3 fruit fly cellular contexts compared by ENCODE assay signal in genomic region chr3R:24139646-24140130, dm6.
TF ChIP-seq lines count a peak whose summit lies in the region.

No protein-coding gene starts in this region.

TF ChIP-seq in whole organism, prepupa, 60 proteins besides CTCF, POLR2A, EP300 and RAD21:
- TF ChIP-seq svp (GFP tag; lab: Kevin White, UChicago) (peak; percentile 98), Eip93F (GFP tag; optimal IDR thresholded peaks at IDR 0.05; lab: Kevin White, UChicago) (no peak)

TF ChIP-seq in whole organism, pupa, 21 proteins besides CTCF, POLR2A, EP300 and RAD21:
- TF ChIP-seq CG8159 (tag; optimal IDR thresholded peaks at IDR 0.05; lab: Kevin White, UChicago) (no peak), CG4496 (GFP tag; IDR thresholded peaks at IDR 0.05; lab: Robert Waterston, UW) (0 out of 3 replicates have a peak, but pooled peaks have one; percentile 16)

TF ChIP-seq in whole organism, wandering third instar larva, 38 proteins besides CTCF, POLR2A, EP300 and RAD21:
- TF ChIP-seq lola (GFP tag; optimal IDR thresholded peaks at IDR 0.05; lab: Kevin White, UChicago) (no peak), sv (GFP tag; optimal IDR thresholded peaks at IDR 0.05; lab: Kevin White, UChicago) (no peak), sage (GFP tag; optimal IDR thresholded peaks at IDR 0.05; lab: Kevin White, UChicago) (no peak), Rel (GFP tag; optimal IDR thresholded peaks at IDR 0.05; lab: Kevin White, UChicago) (no peak), Rel (tag; optimal IDR thresholded peaks at IDR 0.05; lab: Kevin White, UChicago) (peak; percentile 92)
